Worm (Caenorhabditis elegans) whole organism, L2 larva: ENCODE results near the gene semo-1.

Experiments used
- C34F6.9 ChIP-seq: fragments of 150-350 bp; optimal IDR thresholded peaks from 2 replicates; lab custom pipeline; 2014; ENCODE audit warnings: missing biosample characterization, missing genetic modification characterization
- F13H6.1 ChIP-seq: sonication (generic microtip); optimal IDR thresholded peaks from 2 replicates; lab custom pipeline; 2016; ENCODE audit warnings: missing genetic modification characterization, missing compliant biosample characterization
- aly-2 ChIP-seq: fragments of 150-350 bp; optimal IDR thresholded peaks from 2 replicates; lab custom pipeline; 2014; ENCODE audit warnings: missing biosample characterization, missing genetic modification characterization
- ceh-16 ChIP-seq: fragments of 150-350 bp; optimal IDR thresholded peaks from 2 replicates; lab custom pipeline; 2014; ENCODE audit warnings: missing biosample characterization, missing genetic modification characterization
- crh-2 ChIP-seq: sonication (generic microtip); optimal IDR thresholded peaks from 2 replicates; lab custom pipeline; 2017; ENCODE audit warnings: missing biosample characterization, missing genetic modification characterization
- elt-1 ChIP-seq: fragments of 150-350 bp; optimal IDR thresholded peaks from 2 replicates; lab custom pipeline; 2014; ENCODE audit warnings: missing biosample characterization, missing genetic modification characterization
- elt-3 ChIP-seq: sonication (generic microtip); optimal IDR thresholded peaks from 2 replicates; lab custom pipeline; 2017; ENCODE audit warnings: missing biosample characterization, missing genetic modification characterization
- fos-1 ChIP-seq: fragments of 150-350 bp; optimal IDR thresholded peaks from 2 replicates; lab custom pipeline; 2014; ENCODE audit warnings: missing biosample characterization, missing genetic modification characterization
- mbf-1 ChIP-seq: sonication (generic microtip); optimal IDR thresholded peaks from 2 replicates; lab custom pipeline; 2017; ENCODE audit warnings: missing biosample characterization, missing genetic modification characterization
- mdl-1 ChIP-seq, 2 experiments: fragments of 150-350 bp in 1 of 2; sonication (generic microtip) in 1 of 2; optimal IDR thresholded peaks; 2 replicates each; lab custom pipeline; 2017; ENCODE audit warnings: missing biosample characterization in 2 of 2, missing genetic modification characterization in 2 of 2
- nhr-10 ChIP-seq: sonication (generic microtip); optimal IDR thresholded peaks from 2 replicates; lab custom pipeline; 2017; ENCODE audit warnings: missing biosample characterization, missing genetic modification characterization
- nhr-11 ChIP-seq: fragments of 150-350 bp; optimal IDR thresholded peaks from 2 replicates; lab custom pipeline; 2014; ENCODE audit warnings: missing biosample characterization, missing genetic modification characterization
- nhr-25 ChIP-seq: fragments of 150-350 bp; sonication (generic microtip); optimal IDR thresholded peaks from 3 replicates; lab custom pipeline; 2014; ENCODE audit warnings: missing biosample characterization, missing genetic modification characterization
- sma-9 ChIP-seq, 2 experiments: fragments of 150-350 bp in 1 of 2; sonication (generic microtip) in 1 of 2; optimal IDR thresholded peaks; 2 replicates each; lab custom pipeline; 2014 to 2016; ENCODE audit warnings: missing genetic modification characterization in 2 of 2, mild to moderate bottlenecking in 1 of 2, missing biosample characterization in 1 of 2, missing compliant biosample characterization in 1 of 2, missing genetic modification reagents in 1 of 2, moderate library complexity in 1 of 2
- ztf-4 ChIP-seq: fragments of 150-350 bp; optimal IDR thresholded peaks from 2 replicates; lab custom pipeline; 2014; ENCODE audit warnings: missing biosample characterization, missing genetic modification characterization

Gene semo-1

DNA sequence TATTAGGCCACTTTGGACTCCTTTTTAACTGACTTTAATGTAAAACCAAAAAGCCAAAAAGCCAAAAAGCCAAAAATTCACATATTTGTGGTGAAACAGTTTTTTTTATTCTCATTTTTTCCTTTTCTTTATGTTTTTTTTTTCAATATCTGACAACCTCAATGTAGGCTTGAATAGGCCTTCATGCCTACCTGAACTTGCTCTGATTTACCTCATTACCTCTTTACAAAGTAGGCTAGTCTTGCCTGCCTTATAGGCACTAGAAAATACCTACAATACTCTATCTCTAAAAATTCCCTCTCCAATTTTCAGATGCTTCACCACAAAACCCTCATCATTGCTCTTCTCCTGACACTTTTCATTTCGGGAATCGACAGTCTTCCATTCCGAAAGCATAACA, 55.3 kb downstream of the semo-1 start, which contains the start of gene ins-34:
TSS of gene ins-34 (plus strand) at position 301 of the 400 bp plus-strand sequence.
- TF ChIP-seq mbf-1 (tag; lab: Kevin White, UChicago) (no peak), ceh-16 (no peak), ztf-4 (no peak), nhr-25 (tag; lab: Kevin White, UChicago) (no peak), nhr-11 (tag; lab: Kevin White, UChicago) (no peak), C34F6.9 (tag; lab: Kevin White, UChicago) (no peak), crh-2 (tag; lab: Kevin White, UChicago) (no peak), mdl-1 (tag; optimal IDR thresholded peaks at IDR 0.05; lab: Kevin White, UChicago) (no peak), F13H6.1 (no peak), elt-1 (tag; lab: Kevin White, UChicago) (no peak), elt-3 (no peak), nhr-10 (no peak), aly-2 (tag; lab: Kevin White, UChicago) (no peak), sma-9 (GFP tag; optimal IDR thresholded peaks at IDR 0.05; lab: Kevin White, UChicago) (no peak), sma-9 (tag; optimal IDR thresholded peaks at IDR 0.05; lab: Kevin White, UChicago) (no peak), fos-1 (tag; lab: Kevin White, UChicago) (no peak)
